Fruit fly (Drosophila melanogaster) whole organism, embryonic: ENCODE data around the gene Pde11.

Source experiments
- Ada2b ChIP-seq: fragments of 200-800 bp; sonication (Bioruptor generic); IDR thresholded peaks from 2 replicates; pipeline ENCODE4 v1.3.6; 2022; ENCODE audit warnings: missing biosample characterization, missing genetic modification characterization
- Atf3 ChIP-seq: fragments of 200-800 bp; sonication (Bioruptor generic); optimal IDR thresholded peaks from 3 replicates; lab custom pipeline; 2016; ENCODE audit warnings: missing biosample characterization, missing genetic modification characterization
- CG10209 ChIP-seq: fragments of 200-800 bp; sonication (Bioruptor generic); optimal IDR thresholded peaks from 3 replicates; lab custom pipeline; 2017; ENCODE audit warnings: missing biosample characterization, mild to moderate bottlenecking, missing genetic modification characterization, missing genetic modification reagents
- CG11085 ChIP-seq: fragments of 200-800 bp; sonication (Bioruptor generic); IDR thresholded peaks from 2 replicates; pipeline ENCODE4 v1.3.6; 2022; ENCODE audit warnings: missing biosample characterization, missing genetic modification characterization
- CG11093 ChIP-seq: fragments of 200-800 bp; sonication (Bioruptor generic); IDR thresholded peaks from 3 replicates; pipeline ENCODE4 v1.3.6; 2022; ENCODE audit warnings: missing biosample characterization, missing genetic modification characterization
- CG11695 ChIP-seq: fragments of 200-800 bp; sonication (Bioruptor generic); IDR thresholded peaks from 3 replicates; pipeline ENCODE4 v1.3.6; 2022; ENCODE audit warnings: missing biosample characterization, missing genetic modification characterization
- CG12769 ChIP-seq: fragments of 200-800 bp; sonication (Bioruptor generic); optimal IDR thresholded peaks from 2 replicates; lab custom pipeline; 2019; ENCODE audit warnings: missing biosample characterization, mild to moderate bottlenecking, missing genetic modification characterization, moderate library complexity
- CG16815 ChIP-seq: fragments of 200-800 bp; sonication (Bioruptor generic); optimal IDR thresholded peaks from 3 replicates; lab custom pipeline; 2017; ENCODE audit warnings: missing biosample characterization, mild to moderate bottlenecking, missing genetic modification characterization
- CG17385 ChIP-seq: fragments of 200-800 bp; sonication (Bioruptor generic); optimal IDR thresholded peaks from 3 replicates; lab custom pipeline; 2018; ENCODE audit warnings: missing biosample characterization, mild to moderate bottlenecking, missing genetic modification characterization
- CG1792 ChIP-seq: fragments of 200-800 bp; sonication (Bioruptor generic); optimal IDR thresholded peaks from 2 replicates; lab custom pipeline; 2016; ENCODE audit warnings: missing biosample characterization, missing genetic modification characterization
- CG18599 ChIP-seq: fragments of 200-800 bp; sonication (Bioruptor generic); optimal IDR thresholded peaks from 3 replicates; lab custom pipeline; 2017; ENCODE audit warnings: missing biosample characterization, missing genetic modification characterization, mild to moderate bottlenecking, moderate library complexity, missing genetic modification reagents
- CG30403 ChIP-seq: fragments of 200-800 bp; sonication (Bioruptor generic); optimal IDR thresholded peaks from 3 replicates; lab custom pipeline; 2016; ENCODE audit warnings: missing biosample characterization, missing genetic modification characterization
- CG4360 ChIP-seq: fragments of 200-800 bp; sonication (Bioruptor generic); IDR thresholded peaks from 2 replicates; pipeline ENCODE4 v1.3.6; 2022; ENCODE audit warnings: missing biosample characterization, missing genetic modification characterization
- CG5180 ChIP-seq: fragments of 200-800 bp; sonication (Bioruptor generic); optimal IDR thresholded peaks from 3 replicates; lab custom pipeline; 2017; ENCODE audit warnings: missing biosample characterization, missing genetic modification characterization, mild to moderate bottlenecking, moderate library complexity, missing genetic modification reagents
- CG5245 ChIP-seq: fragments of 200-800 bp; sonication (Bioruptor generic); optimal IDR thresholded peaks from 3 replicates; lab custom pipeline; 2016; ENCODE audit warnings: missing biosample characterization, missing genetic modification characterization
- CG7372 ChIP-seq: fragments of 200-800 bp; sonication (Bioruptor generic); IDR thresholded peaks from 2 replicates; pipeline ENCODE4 v1.3.6; 2022; ENCODE audit warnings: missing biosample characterization, missing genetic modification characterization
- CG8388 ChIP-seq: fragments of 200-800 bp; sonication (Bioruptor generic); optimal IDR thresholded peaks from 2 replicates; lab custom pipeline; 2019; ENCODE audit warnings: missing biosample characterization, mild to moderate bottlenecking, missing genetic modification characterization, moderate library complexity
- CG9797 ChIP-seq: fragments of 200-800 bp; sonication (Bioruptor generic); optimal IDR thresholded peaks from 3 replicates; lab custom pipeline; 2018; ENCODE audit warnings: missing biosample characterization, mild to moderate bottlenecking, missing genetic modification characterization
- Dp ChIP-seq: fragments of 200-800 bp; sonication (Bioruptor generic); optimal IDR thresholded peaks from 2 replicates; lab custom pipeline; 2018; ENCODE audit warnings: missing biosample characterization, mild to moderate bottlenecking, missing genetic modification characterization, moderate library complexity
- Drgx ChIP-seq: fragments of 200-800 bp; sonication (Bioruptor generic); IDR thresholded peaks from 2 replicates; pipeline ENCODE4 v1.3.6; 2022; ENCODE audit warnings: missing biosample characterization, missing genetic modification characterization
- ERR ChIP-seq: fragments of 200-800 bp; sonication (Bioruptor generic); optimal IDR thresholded peaks from 2 replicates; lab custom pipeline; 2016; ENCODE audit warnings: missing biosample characterization, missing genetic modification characterization
- Eip74EF ChIP-seq, 2 experiments: fragments of 200-800 bp in 1 of 2; fragments of >200 bp in 1 of 2; sonication (Bioruptor generic) in 1 of 2; optimal IDR thresholded peaks; 2 replicates each; lab custom pipeline; 2017 to 2019; ENCODE audit warnings: missing biosample characterization in 2 of 2, missing genetic modification characterization in 2 of 2, mild to moderate bottlenecking in 1 of 2, moderate library complexity in 1 of 2
- HHEX ChIP-seq: fragments of 200-800 bp; sonication (Bioruptor generic); optimal IDR thresholded peaks from 3 replicates; lab custom pipeline; 2017; ENCODE audit warnings: missing biosample characterization, mild to moderate bottlenecking, missing genetic modification characterization, missing genetic modification reagents
- HLHmδ ChIP-seq: fragments of 200-800 bp; sonication (Bioruptor generic); optimal IDR thresholded peaks from 2 replicates; lab custom pipeline; 2018; ENCODE audit warnings: missing biosample characterization, mild to moderate bottlenecking, missing genetic modification characterization, moderate library complexity
- Lpt ChIP-seq: fragments of >200 bp; optimal IDR thresholded peaks from 2 replicates; lab custom pipeline; 2018; ENCODE audit warnings: missing biosample characterization, missing genetic modification characterization
- Neu2 ChIP-seq: fragments of 200-800 bp; sonication (Bioruptor generic); optimal IDR thresholded peaks from 3 replicates; lab custom pipeline; 2016; ENCODE audit warnings: missing biosample characterization, missing genetic modification characterization, borderline replicate concordance
- Oli ChIP-seq: fragments of 200-800 bp; sonication (Bioruptor generic); optimal IDR thresholded peaks from 2 replicates; lab custom pipeline; 2018; ENCODE audit warnings: missing biosample characterization, mild to moderate bottlenecking, missing genetic modification characterization, moderate library complexity
- Xbp1 ChIP-seq: fragments of 200-800 bp; sonication (Bioruptor generic); optimal IDR thresholded peaks from 3 replicates; lab custom pipeline; 2016; ENCODE audit warnings: missing biosample characterization, mild to moderate bottlenecking, missing genetic modification characterization
- bab2 ChIP-seq: fragments of 200-800 bp; sonication (Bioruptor generic); optimal IDR thresholded peaks from 2 replicates; lab custom pipeline; 2016; ENCODE audit warnings: missing biosample characterization, missing genetic modification characterization
- crol ChIP-seq: fragments of 200-800 bp; sonication (Bioruptor generic); IDR thresholded peaks from 2 replicates; pipeline ENCODE4 v1.3.6; 2022; ENCODE audit warnings: missing biosample characterization, missing genetic modification characterization
- danr ChIP-seq: fragments of 200-800 bp; sonication (Bioruptor generic); IDR thresholded peaks from 2 replicates; pipeline ENCODE4 v1.3.6; 2022; ENCODE audit warnings: missing biosample characterization, missing genetic modification characterization
- dysf ChIP-seq: fragments of 200-800 bp; sonication (Bioruptor generic); IDR thresholded peaks from 3 replicates; pipeline ENCODE4 v1.3.6; 2022; ENCODE audit warnings: missing biosample characterization, missing genetic modification characterization
- ems ChIP-seq: fragments of 200-800 bp; sonication (Bioruptor generic); optimal IDR thresholded peaks from 3 replicates; lab custom pipeline; 2016; ENCODE audit warnings: missing biosample characterization, missing genetic modification characterization
- gem ChIP-seq: fragments of 200-800 bp; sonication (Bioruptor generic); optimal IDR thresholded peaks from 2 replicates; lab custom pipeline; 2019; ENCODE audit warnings: missing biosample characterization, mild to moderate bottlenecking, missing genetic modification characterization, moderate library complexity
- gsb-n ChIP-seq: fragments of 200-800 bp; sonication (Bioruptor generic); optimal IDR thresholded peaks from 3 replicates; lab custom pipeline; 2018; ENCODE audit warnings: missing biosample characterization, mild to moderate bottlenecking, missing genetic modification characterization
- jing ChIP-seq: fragments of 200-800 bp; sonication (Bioruptor generic); optimal IDR thresholded peaks from 2 replicates; lab custom pipeline; 2018; ENCODE audit warnings: missing biosample characterization, mild to moderate bottlenecking, missing genetic modification characterization
- jumu ChIP-seq: fragments of 200-800 bp; sonication (Bioruptor generic); optimal IDR thresholded peaks from 3 replicates; lab custom pipeline; 2016; ENCODE audit warnings: missing biosample characterization, missing genetic modification characterization
- ken ChIP-seq: fragments of 200-800 bp; sonication (Bioruptor generic); IDR thresholded peaks from 3 replicates; pipeline ENCODE4 v1.3.6; 2022; ENCODE audit warnings: missing biosample characterization, missing genetic modification characterization
- lov ChIP-seq, 2 experiments: fragments of 200-800 bp in 1 of 2; fragments of >200 bp in 1 of 2; sonication (Bioruptor generic) in 1 of 2; IDR thresholded peaks in 1 of 2; optimal IDR thresholded peaks in 1 of 2; 2 replicates in 1 of 2; 3 replicates in 1 of 2; pipeline versions ENCODE4 v1.3.6 to Lab custom; 2017 to 2022; ENCODE audit warnings: missing biosample characterization in 1 of 2, missing genetic modification characterization in 1 of 2
- nau ChIP-seq: fragments of 200-800 bp; sonication (Bioruptor generic); optimal IDR thresholded peaks from 3 replicates; lab custom pipeline; 2017; ENCODE audit warnings: missing biosample characterization, mild to moderate bottlenecking, missing genetic modification characterization, missing genetic modification reagents
- onecut ChIP-seq: fragments of 200-800 bp; sonication (Bioruptor generic); IDR thresholded peaks from 2 replicates; pipeline ENCODE4 v1.3.6; 2022; ENCODE audit warnings: missing biosample characterization, missing genetic modification characterization
- phol ChIP-seq: fragments of 200-800 bp; sonication (Bioruptor generic); optimal IDR thresholded peaks from 3 replicates; lab custom pipeline; 2018; ENCODE audit warnings: missing biosample characterization, mild to moderate bottlenecking, missing genetic modification characterization, moderate library complexity
- pros ChIP-seq: fragments of 200-800 bp; sonication (Bioruptor generic); optimal IDR thresholded peaks from 3 replicates; lab custom pipeline; 2019; ENCODE audit warnings: missing biosample characterization, mild to moderate bottlenecking, missing genetic modification characterization, moderate library complexity
- salm ChIP-seq: fragments of 200-800 bp; sonication (Bioruptor generic); optimal IDR thresholded peaks from 2 replicates; lab custom pipeline; 2018; ENCODE audit warnings: missing biosample characterization, mild to moderate bottlenecking, missing genetic modification characterization
- tin ChIP-seq: fragments of 200-800 bp; sonication (Bioruptor generic); optimal IDR thresholded peaks from 3 replicates; lab custom pipeline; 2016; ENCODE audit warnings: missing biosample characterization, missing genetic modification characterization
- tna ChIP-seq: fragments of 200-800 bp; sonication (Bioruptor generic); IDR thresholded peaks from 2 replicates; pipeline ENCODE4 v1.3.6; 2022; ENCODE audit warnings: missing biosample characterization, missing genetic modification characterization; ENCODE audit not compliant: partially characterized antibody
- trem ChIP-seq: fragments of 200-800 bp; optimal IDR thresholded peaks from 3 replicates; lab custom pipeline; 2019; ENCODE audit warnings: missing biosample characterization, mild to moderate bottlenecking, missing genetic modification characterization, moderate library complexity
- unc-4 ChIP-seq: fragments of 200-800 bp; sonication (Bioruptor generic); IDR thresholded peaks from 2 replicates; pipeline ENCODE4 v1.3.6; 2022; ENCODE audit warnings: missing biosample characterization, missing genetic modification characterization; ENCODE audit not compliant: partially characterized antibody
- z ChIP-seq: fragments of 200-800 bp; sonication (Bioruptor generic); IDR thresholded peaks from 3 replicates; pipeline ENCODE4 v1.3.6; 2022; ENCODE audit warnings: missing biosample characterization, missing genetic modification characterization
- zfh1 ChIP-seq: fragments of 200-800 bp; sonication (Bioruptor generic); IDR thresholded peaks from 3 replicates; pipeline ENCODE4 v1.3.6; 2022; ENCODE audit warnings: missing biosample characterization, missing genetic modification characterization

Gene Pde11

DNA sequence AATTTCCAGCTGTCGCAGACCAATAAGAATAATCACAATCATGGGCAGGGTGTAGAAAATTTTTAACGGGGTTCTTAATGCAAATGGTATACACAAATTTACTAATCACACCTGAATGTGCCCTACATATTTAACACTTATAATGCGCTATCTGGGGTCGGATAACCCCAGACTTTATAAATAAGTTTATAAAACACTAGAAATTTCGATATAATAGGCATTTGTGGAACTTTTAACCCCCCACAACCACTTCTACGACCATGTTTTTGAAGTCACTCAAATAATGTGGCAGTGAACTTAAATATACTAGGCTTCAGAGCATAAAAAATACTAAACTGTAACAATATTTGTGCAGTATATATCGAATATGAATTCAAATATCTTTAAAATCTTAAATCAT, 14.8 kb upstream of the Pde11 start, which contains the start of gene CG10413 (continued):
- peak; percentile 98 for TF ChIP-seq CG10209
- peak; percentile 98 for TF ChIP-seq jumu
- peak; percentile 96 for TF ChIP-seq ems (GFP tag; lab: Kevin White, UChicago)
- TF ChIP-seq CG11085 (GFP tag; lab: Robert Waterston, UW), result peak; percentile 96
- TF ChIP-seq CG11695, result peak; percentile 98
- TF ChIP-seq CG5245 (GFP tag; lab: Kevin White, UChicago), result peak; percentile 96
- TF ChIP-seq trem (tag; lab: Kevin White, UChicago), result peak; percentile 95
- TF ChIP-seq Dp (GFP tag; lab: Kevin White, UChicago), result peak; percentile 42
- peak; percentile 95 for TF ChIP-seq CG1792 (GFP tag; lab: Kevin White, UChicago)
- TF ChIP-seq CG7372 (GFP tag; lab: Robert Waterston, UW), result peak; percentile 98
- peak; percentile 99 for TF ChIP-seq CG18599 (GFP tag; lab: Kevin White, UChicago)
- TF ChIP-seq pros (GFP tag; lab: Kevin White, UChicago), result peak; percentile 80
- TF ChIP-seq Drgx (GFP tag; lab: Robert Waterston, UW), result peak; percentile 97
- TF ChIP-seq Ada2b (GFP tag; lab: Robert Waterston, UW), result peak; percentile 97
- peak; percentile 99 for TF ChIP-seq CG30403 (GFP tag; lab: Kevin White, UChicago)
- peak; percentile 97 for TF ChIP-seq salm (tag; lab: Kevin White, UChicago)
- peak; percentile 97 for TF ChIP-seq nau (GFP tag; lab: Kevin White, UChicago)
- peak; percentile 67 for TF ChIP-seq crol (GFP tag; lab: Robert Waterston, UW)
- peak; percentile 95 for TF ChIP-seq ken (GFP tag; lab: Robert Waterston, UW)
- TF ChIP-seq CG4360 (GFP tag; lab: Robert Waterston, UW), result peak; percentile 47
- TF ChIP-seq bab2, result peak; percentile 98
- TF ChIP-seq lov (optimal IDR thresholded peaks at IDR 0.05; lab: Kevin White, UChicago), result no peak
- TF ChIP-seq lov (GFP tag; IDR thresholded peaks at IDR 0.05; lab: Robert Waterston, UW), result peak; percentile 94
- TF ChIP-seq CG17385 (GFP tag; lab: Kevin White, UChicago), result peak; percentile 96
- peak; percentile 99 for TF ChIP-seq dysf (GFP tag; lab: Robert Waterston, UW)
- TF ChIP-seq HLHmδ, result no peak
- TF ChIP-seq ERR (GFP tag; lab: Kevin White, UChicago), result peak; percentile 95
- TF ChIP-seq phol (tag; lab: Kevin White, UChicago), result peak; percentile 97
- peak; percentile 93 for TF ChIP-seq onecut (GFP tag; lab: Robert Waterston, UW)
- TF ChIP-seq CG16815 (GFP tag; lab: Kevin White, UChicago), result peak; percentile 97
- peak; percentile 90 for TF ChIP-seq CG5180
- TF ChIP-seq danr, result peak; percentile 96
- peak; percentile 97 for TF ChIP-seq gsb-n
- TF ChIP-seq HHEX, result peak; percentile 98
- TF ChIP-seq jing (GFP tag; lab: Kevin White, UChicago), result peak; percentile 95
- peak; percentile 97 for TF ChIP-seq CG8388
- TF ChIP-seq gem (tag; lab: Kevin White, UChicago), result peak; percentile 99
- TF ChIP-seq tna (GFP tag; lab: Robert Waterston, UW), result no peak
- TF ChIP-seq Lpt (GFP tag; lab: Kevin White, UChicago), result no peak
- TF ChIP-seq zfh1 (GFP tag; lab: Robert Waterston, UW), result peak; percentile 97
- TF ChIP-seq z (GFP tag; lab: Robert Waterston, UW), result peak; percentile 66; the same call in 2 of the 3 replicates
- peak; percentile 97 for TF ChIP-seq CG11093
- peak; percentile 77 for TF ChIP-seq CG9797
- TF ChIP-seq Oli (tag; lab: Kevin White, UChicago), result peak; percentile 98
- peak; percentile 86 for TF ChIP-seq Neu2
- TF ChIP-seq Eip74EF (GFP tag; optimal IDR thresholded peaks at IDR 0.05; lab: Kevin White, UChicago), result peak in 1 of 2 experiments; percentile 97
- peak; percentile 97 for TF ChIP-seq tin (GFP tag; lab: Kevin White, UChicago)
- TF ChIP-seq Atf3 (GFP tag; lab: Kevin White, UChicago), result peak; percentile 97
- TF ChIP-seq unc-4 (GFP tag; lab: Robert Waterston, UW), result peak; percentile 51; the same call in 1 of the 2 replicates
- peak; percentile 99 for TF ChIP-seq CG12769 (tag; lab: Kevin White, UChicago)
- peak; percentile 99 for TF ChIP-seq Xbp1 (GFP tag; lab: Kevin White, UChicago)
